Worm (Caenorhabditis elegans) whole organism, L4 larva: ENCODE measurements around the gene T22F7.4.

ENCODE experiments used
- hmg-1.1 ChIP-seq: fragments of 200-800 bp; sonication (Bioruptor generic); IDR thresholded peaks from 2 replicates; pipeline ENCODE4 v1.3.6; 2022; ENCODE audit warnings: missing genetic modification reagents, missing genetic modification characterization, missing compliant biosample characterization
- lin-15B ChIP-seq: fragments of 150-350 bp; sonication (generic microtip); optimal IDR thresholded peaks from 3 replicates; lab custom pipeline; 2014; ENCODE audit warnings: missing biosample characterization, missing genetic modification characterization
- nhr-237 ChIP-seq: sonication (generic microtip); optimal IDR thresholded peaks from 2 replicates; lab custom pipeline; 2017; ENCODE audit warnings: missing biosample characterization, missing genetic modification characterization
- nhr-28 ChIP-seq: fragments of 150-350 bp; optimal IDR thresholded peaks from 2 replicates; lab custom pipeline; 2014; ENCODE audit warnings: missing biosample characterization, missing genetic modification characterization
- unc-130 ChIP-seq: sonication (generic microtip); optimal IDR thresholded peaks from 2 replicates; lab custom pipeline; 2016; ENCODE audit warnings: missing genetic modification reagents, missing genetic modification characterization, missing compliant biosample characterization

- TF ChIP-seq nhr-237 (tag; lab: Kevin White, UChicago) (no peak), nhr-28 (no peak), lin-15B (tag; lab: Kevin White, UChicago) (no peak), hmg-1.1 (no peak), unc-130 (GFP tag; lab: Kevin White, UChicago) (no peak)
These were observed 38.1 kb upstream of the T22F7.4 start for ce11 chrIII:564786-565185.
